Worm (Caenorhabditis elegans) whole organism, early embryonic: ENCODE results near the gene Y97E10AR.6.

ENCODE experiments used
- B0310.2 ChIP-seq: sonication (generic microtip); optimal IDR thresholded peaks from 2 replicates; lab custom pipeline; 2016; ENCODE audit warnings: mild to moderate bottlenecking, missing genetic modification characterization, missing compliant biosample characterization
- F13C5.2 ChIP-seq: sonication (generic microtip); optimal IDR thresholded peaks from 2 replicates; lab custom pipeline; 2017; ENCODE audit warnings: mild to moderate bottlenecking, missing genetic modification characterization, inconsistent platforms, missing compliant biosample characterization
- aly-1 ChIP-seq: sonication (generic microtip); optimal IDR thresholded peaks from 2 replicates; lab custom pipeline; 2016; ENCODE audit warnings: missing genetic modification characterization, missing compliant biosample characterization
- ama-1 ChIP-seq: fragments of 150-350 bp; optimal IDR thresholded peaks from 2 replicates; lab custom pipeline; 2014
- ceh-13 ChIP-seq: fragments of 200-800 bp; sonication (Bioruptor generic); optimal IDR thresholded peaks from 2 replicates; lab custom pipeline; 2018; ENCODE audit warnings: mild to moderate bottlenecking, missing genetic modification characterization, missing compliant biosample characterization
- ceh-36 ChIP-seq: sonication (generic microtip); optimal IDR thresholded peaks from 2 replicates; lab custom pipeline; 2016; ENCODE audit warnings: missing genetic modification characterization, inconsistent platforms, missing compliant biosample characterization
- ets-7 ChIP-seq: sonication (generic microtip); optimal IDR thresholded peaks from 2 replicates; lab custom pipeline; 2016; ENCODE audit warnings: missing genotype, missing genetic modification characterization, missing compliant biosample characterization
- flt-1 ChIP-seq: fragments of 200-800 bp; sonication (Bioruptor generic); IDR thresholded peaks from 2 replicates; pipeline ENCODE4 v1.3.6; 2022; ENCODE audit warnings: missing genetic modification characterization, missing compliant biosample characterization
- hmbx-1 ChIP-seq: sonication (generic microtip); optimal IDR thresholded peaks from 2 replicates; lab custom pipeline; 2016; ENCODE audit warnings: mild to moderate bottlenecking, missing genetic modification characterization, missing compliant biosample characterization
- hmg-4 ChIP-seq: fragments of 200-800 bp; sonication (Bioruptor generic); optimal IDR thresholded peaks from 2 replicates; lab custom pipeline; 2018; ENCODE audit warnings: mild to moderate bottlenecking, missing genetic modification characterization, missing compliant biosample characterization
- hnd-1 ChIP-seq: sonication (generic microtip); optimal IDR thresholded peaks from 2 replicates; lab custom pipeline; 2016; ENCODE audit warnings: missing genetic modification characterization, missing compliant biosample characterization
- pes-1 ChIP-seq: fragments of 200-800 bp; sonication (Bioruptor generic); IDR thresholded peaks from 2 replicates; pipeline ENCODE4 v1.3.6; 2022; ENCODE audit warnings: missing genetic modification reagents, missing genetic modification characterization, missing compliant biosample characterization
- scrt-1 ChIP-seq: fragments of 200-800 bp; sonication (Bioruptor generic); IDR thresholded peaks from 2 replicates; pipeline ENCODE4 v1.3.6; 2022; ENCODE audit warnings: missing genetic modification characterization, missing compliant biosample characterization
- sea-1 ChIP-seq: fragments of 200-800 bp; sonication (Bioruptor generic); conservative IDR thresholded peaks from 2 replicates; pipeline ENCODE4 v1.3.6; 2022; ENCODE audit warnings: missing genetic modification characterization, missing compliant biosample characterization
- tbx-11 ChIP-seq: fragments of 200-800 bp; sonication (Bioruptor generic); IDR thresholded peaks from 2 replicates; pipeline ENCODE4 v1.3.6; 2022; ENCODE audit warnings: missing genetic modification characterization, missing compliant biosample characterization
- tbx-37 ChIP-seq: fragments of 200-800 bp; sonication (Bioruptor generic); conservative IDR thresholded peaks from 2 replicates; pipeline ENCODE4 v1.3.6; 2022; ENCODE audit warnings: missing genetic modification reagents, missing genetic modification characterization, missing compliant biosample characterization
- tra-4 ChIP-seq: sonication (generic microtip); optimal IDR thresholded peaks from 2 replicates; lab custom pipeline; 2017; ENCODE audit warnings: missing genetic modification characterization, missing compliant biosample characterization

Y97E10AR.6 gene

ce11 chrV:7995165-7995564 lies 18.6 kb downstream of the Y97E10AR.6 start:
- TF ChIP-seq hnd-1 (tag; lab: Kevin White, UChicago): no peak
- no peak for TF ChIP-seq tbx-11 (GFP tag; lab: Robert Waterston, UW)
- no peak for TF ChIP-seq sea-1 (GFP tag; lab: Robert Waterston, UW)
- no peak for TF ChIP-seq flt-1 (GFP tag; lab: Robert Waterston, UW)
- TF ChIP-seq ceh-36 (tag; lab: Kevin White, UChicago): no peak
- no peak for TF ChIP-seq tbx-37 (GFP tag; lab: Robert Waterston, UW)
- TF ChIP-seq aly-1 (tag; lab: Kevin White, UChicago): no peak
- no peak for TF ChIP-seq ets-7 (tag; lab: Kevin White, UChicago)
- no peak for TF ChIP-seq scrt-1 (GFP tag; lab: Robert Waterston, UW)
- no peak for TF ChIP-seq ceh-13
- no peak for TF ChIP-seq B0310.2
- no peak for TF ChIP-seq F13C5.2 (tag; lab: Kevin White, UChicago)
- no peak for TF ChIP-seq pes-1 (GFP tag; lab: Robert Waterston, UW)

ce11 chrV:7994570-7994969 lies 19.2 kb downstream of the Y97E10AR.6 start, which contains the start of gene ceh-76:
Gene ceh-76 (minus strand): TSS chrV:7994670.
- TF ChIP-seq B0310.2: no peak
- TF ChIP-seq hmbx-1 (tag; lab: Kevin White, UChicago): no peak
- TF ChIP-seq ceh-36 (tag; lab: Kevin White, UChicago): no peak
- TF ChIP-seq ceh-13: no peak
- TF ChIP-seq aly-1 (tag; lab: Kevin White, UChicago): no peak
- no peak for TF ChIP-seq tra-4 (tag; lab: Kevin White, UChicago)
- TF ChIP-seq tbx-11 (GFP tag; lab: Robert Waterston, UW): no peak
- no peak for TF ChIP-seq ama-1 (lab: Kevin White, UChicago)
- TF ChIP-seq ets-7 (tag; lab: Kevin White, UChicago): no peak

DNA sequence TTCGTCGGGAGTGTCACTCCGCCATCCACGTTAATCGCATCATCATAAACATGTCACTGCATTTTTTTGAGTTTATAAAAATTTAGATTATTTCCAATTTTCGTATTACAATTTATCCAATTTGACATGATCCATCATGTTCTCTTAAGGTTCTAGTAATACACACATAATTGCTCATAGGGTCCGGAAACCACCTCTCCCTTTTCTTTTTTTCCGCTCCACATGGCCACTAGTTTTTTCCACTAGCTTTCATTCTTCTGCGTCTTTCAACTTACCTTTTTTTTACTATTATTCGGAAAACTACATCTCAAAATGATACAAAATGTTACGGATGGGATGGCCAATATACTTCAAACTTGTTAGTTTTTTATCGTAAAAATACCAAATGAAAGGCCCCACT lies 27.9 kb downstream of the Y97E10AR.6 start, which contains the start of gene Y97E10AL.1:
Y97E10AL.1 (plus strand) TSS at position 301 of the 400 bp plus-strand sequence.
- TF ChIP-seq tbx-37 (GFP tag; lab: Robert Waterston, UW) (no peak), ceh-36 (tag; lab: Kevin White, UChicago) (no peak), flt-1 (GFP tag; lab: Robert Waterston, UW) (no peak), tra-4 (tag; lab: Kevin White, UChicago) (no peak), ceh-13 (no peak), hnd-1 (tag; lab: Kevin White, UChicago) (no peak), ama-1 (lab: Kevin White, UChicago) (no peak), F13C5.2 (tag; lab: Kevin White, UChicago) (no peak), B0310.2 (no peak), sea-1 (GFP tag; lab: Robert Waterston, UW) (no peak), tbx-11 (GFP tag; lab: Robert Waterston, UW) (no peak), scrt-1 (GFP tag; lab: Robert Waterston, UW) (no peak), ets-7 (tag; lab: Kevin White, UChicago) (no peak), hmbx-1 (tag; lab: Kevin White, UChicago) (no peak), hmg-4 (GFP tag; lab: Kevin White, UChicago) (no peak)

ce11 chrV:7983381-7984052 lies 30.2 kb downstream of the Y97E10AR.6 start, which contains the start of the genes natb-1 and abhd-12:
Gene natb-1 (minus strand): TSS chrV:7983431.
Gene abhd-12 (plus strand): TSS chrV:7983879.
- no peak for TF ChIP-seq F13C5.2 (tag; lab: Kevin White, UChicago)
- no peak for TF ChIP-seq hmbx-1 (tag; lab: Kevin White, UChicago)
- no peak for TF ChIP-seq tbx-37 (GFP tag; lab: Robert Waterston, UW)
- TF ChIP-seq pes-1 (GFP tag; lab: Robert Waterston, UW): no peak
- no peak for TF ChIP-seq flt-1 (GFP tag; lab: Robert Waterston, UW)
- TF ChIP-seq tbx-11 (GFP tag; lab: Robert Waterston, UW): no peak
- TF ChIP-seq hmg-4 (GFP tag; lab: Kevin White, UChicago): no peak
- TF ChIP-seq hnd-1 (tag; lab: Kevin White, UChicago): no peak
- no peak for TF ChIP-seq aly-1 (tag; lab: Kevin White, UChicago)
- no peak for TF ChIP-seq scrt-1 (GFP tag; lab: Robert Waterston, UW)
- no peak for TF ChIP-seq ceh-36 (tag; lab: Kevin White, UChicago)
- TF ChIP-seq B0310.2: no peak
- no peak for TF ChIP-seq ets-7 (tag; lab: Kevin White, UChicago)

DNA sequence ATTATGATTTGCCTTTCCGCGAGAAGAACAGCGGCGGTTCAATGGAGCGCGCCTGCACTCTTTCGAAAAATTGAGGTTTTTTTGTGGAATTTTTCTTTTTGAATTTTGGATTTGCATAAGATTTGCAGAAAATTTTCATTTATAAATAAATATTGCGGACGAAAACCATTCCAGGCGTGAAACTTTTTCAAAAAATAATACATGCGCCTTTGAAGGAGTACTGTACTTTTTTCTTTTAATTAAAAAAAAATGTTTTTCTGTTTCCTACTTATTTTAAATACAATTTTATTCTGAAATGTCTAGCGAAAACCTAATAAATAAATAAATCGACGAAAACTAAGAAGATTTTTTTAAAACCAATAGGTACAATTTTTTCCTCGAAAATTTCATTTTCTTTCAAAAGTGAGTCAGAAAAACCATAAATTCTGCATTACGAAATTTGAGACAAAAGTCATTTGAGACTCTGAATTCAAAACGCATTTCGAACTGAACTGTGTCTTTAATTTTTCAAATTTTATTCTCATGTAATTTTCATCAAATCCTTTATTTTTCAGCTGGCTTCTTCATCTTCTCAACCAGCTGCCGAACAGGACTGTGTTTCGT lies 32.7 kb downstream of the Y97E10AR.6 start, which contains the start of gene F26D11.1:
F26D11.1 (plus strand) TSS at position 553 of the 603 bp plus-strand sequence.
- TF ChIP-seq ama-1 (lab: Kevin White, UChicago) (no peak), ceh-36 (tag; lab: Kevin White, UChicago) (no peak), pes-1 (GFP tag; lab: Robert Waterston, UW) (no peak), F13C5.2 (tag; lab: Kevin White, UChicago) (no peak), flt-1 (GFP tag; lab: Robert Waterston, UW) (no peak), ceh-13 (no peak), hmg-4 (GFP tag; lab: Kevin White, UChicago) (no peak), B0310.2 (no peak), hnd-1 (tag; lab: Kevin White, UChicago) (no peak), aly-1 (tag; lab: Kevin White, UChicago) (no peak), tbx-11 (GFP tag; lab: Robert Waterston, UW) (no peak), tra-4 (tag; lab: Kevin White, UChicago) (no peak), sea-1 (GFP tag; lab: Robert Waterston, UW) (no peak), tbx-37 (GFP tag; lab: Robert Waterston, UW) (no peak)

ce11 chrV:7980370-7980987 lies 33.3 kb downstream of the Y97E10AR.6 start:
- no peak for TF ChIP-seq hmbx-1 (tag; lab: Kevin White, UChicago)
- no peak for TF ChIP-seq ceh-13
- TF ChIP-seq B0310.2: no peak
- no peak for TF ChIP-seq aly-1 (tag; lab: Kevin White, UChicago)
- TF ChIP-seq ama-1 (lab: Kevin White, UChicago): no peak
- TF ChIP-seq sea-1 (GFP tag; lab: Robert Waterston, UW): no peak
- no peak for TF ChIP-seq flt-1 (GFP tag; lab: Robert Waterston, UW)
- TF ChIP-seq hnd-1 (tag; lab: Kevin White, UChicago): no peak
- no peak for TF ChIP-seq scrt-1 (GFP tag; lab: Robert Waterston, UW)
- TF ChIP-seq tra-4 (tag; lab: Kevin White, UChicago): no peak
- no peak for TF ChIP-seq F13C5.2 (tag; lab: Kevin White, UChicago)
- TF ChIP-seq hmg-4 (GFP tag; lab: Kevin White, UChicago): no peak
- no peak for TF ChIP-seq tbx-11 (GFP tag; lab: Robert Waterston, UW)
- TF ChIP-seq pes-1 (GFP tag; lab: Robert Waterston, UW): no peak
